Worm (Caenorhabditis elegans): ENCODE data around the gene sea-2.

- TF ChIP-seq fkh-10 (GFP tag; optimal IDR thresholded peaks at IDR 0.05) (no peak), ahr-1 (tag; optimal IDR thresholded peaks at IDR 0.05) (no peak), syd-9 (tag; optimal IDR thresholded peaks at IDR 0.05) (no peak), dve-1 (tag; optimal IDR thresholded peaks at IDR 0.05) (no peak), elt-2 (tag; optimal IDR thresholded peaks at IDR 0.05) (no peak), lim-6 (tag; optimal IDR thresholded peaks at IDR 0.05) (no peak), ceh-9 (tag; optimal IDR thresholded peaks at IDR 0.05) (no peak), nfya-1 (tag; optimal IDR thresholded peaks at IDR 0.05) (no peak), ceh-2 (tag; optimal IDR thresholded peaks at IDR 0.05) (no peak), lin-11 (tag; optimal IDR thresholded peaks at IDR 0.05) (no peak), tbx-7 (tag; optimal IDR thresholded peaks at IDR 0.05) (no peak), ama-1 (optimal IDR thresholded peaks at IDR 0.05) (no peak), dmd-4 (tag; optimal IDR thresholded peaks at IDR 0.05; ENCODE audit: borderline replicate concordance) (no peak)
These were observed 50.3 kb downstream of the sea-2 start for ce11 chrII:4000430-4000829.

All from whole organism, late embryonic.